Fruit fly (Drosophila melanogaster): Measurements from ENCODE around the gene Act5C.

Gene Act5C

DNA sequence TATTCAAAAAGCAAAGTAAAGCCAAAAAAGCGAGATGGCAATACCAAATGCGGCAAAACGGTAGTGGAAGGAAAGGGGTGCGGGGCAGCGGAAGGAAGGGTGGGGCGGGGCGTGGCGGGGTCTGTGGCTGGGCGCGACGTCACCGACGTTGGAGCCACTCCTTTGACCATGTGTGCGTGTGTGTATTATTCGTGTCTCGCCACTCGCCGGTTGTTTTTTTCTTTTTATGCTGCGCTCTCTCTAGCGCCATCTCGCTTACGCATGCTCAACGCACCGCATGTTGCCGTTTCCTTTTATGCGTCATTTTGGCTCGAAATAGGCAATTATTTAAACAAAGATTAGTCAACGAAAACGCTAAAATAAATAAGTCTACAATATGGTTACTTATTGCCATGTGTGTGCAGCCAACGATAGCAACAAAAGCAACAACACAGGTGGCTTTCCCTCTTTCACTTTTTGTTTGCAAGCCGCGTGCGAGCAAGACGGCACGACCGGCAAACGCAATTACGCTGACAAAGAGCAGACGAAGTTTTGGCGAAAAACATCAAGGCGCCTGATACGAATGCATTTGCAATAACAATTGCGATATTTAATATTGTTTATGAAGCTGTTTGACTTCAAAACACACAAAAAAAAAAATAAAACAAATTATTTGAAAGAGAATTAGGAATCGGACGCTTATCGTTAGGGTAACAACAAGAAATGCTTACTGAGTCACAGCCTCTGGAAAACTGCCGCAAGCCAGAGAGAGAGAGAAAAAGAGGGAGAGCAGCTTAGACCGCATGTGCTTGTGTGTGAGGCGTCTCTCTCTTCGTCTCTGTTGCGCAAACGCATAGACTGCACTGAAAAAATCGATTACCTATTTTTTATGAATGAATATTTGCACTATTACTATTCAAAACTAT is 1.2 kb upstream of the Act5C start (continued):
- TF ChIP-seq gem (tag; optimal IDR thresholded peaks at IDR 0.05) (no peak), CG10543 (GFP tag; optimal IDR thresholded peaks at IDR 0.05) (peak; percentile 77), seq (GFP tag; IDR thresholded peaks at IDR 0.05) (no peak), CG4424 (GFP tag; optimal IDR thresholded peaks at IDR 0.05) (no peak), klu (GFP tag; IDR thresholded peaks at IDR 0.05) (no peak), CG6654 (GFP tag; optimal IDR thresholded peaks at IDR 0.05) (no peak), CG10959 (GFP tag; IDR thresholded peaks at IDR 0.05) (no peak), caup (GFP tag; optimal IDR thresholded peaks at IDR 0.05; ENCODE audit: severe bottlenecking) (peak; percentile 14), CG4617 (GFP tag; optimal IDR thresholded peaks at IDR 0.05; ENCODE audit: borderline replicate concordance) (no peak), zfh2 (GFP tag; optimal IDR thresholded peaks at IDR 0.05) (no peak), dan (GFP tag; IDR thresholded peaks at IDR 0.05) (no peak), CG10147 (GFP tag; optimal IDR thresholded peaks at IDR 0.05) (no peak), CG7786 (GFP tag; optimal IDR thresholded peaks at IDR 0.05) (no peak), tll (GFP tag; optimal IDR thresholded peaks at IDR 0.05) (peak in 1 of 2 experiments; percentile 16), dm (GFP tag; optimal IDR thresholded peaks at IDR 0.05) (no peak), CG30403 (GFP tag; optimal IDR thresholded peaks at IDR 0.05) (no peak), Lpt (GFP tag; optimal IDR thresholded peaks at IDR 0.05) (no peak), CG11456 (GFP tag; IDR thresholded peaks at IDR 0.05) (no peak), CG42726 (GFP tag; IDR thresholded peaks at IDR 0.05; ENCODE audit: partially characterized antibody) (peak; percentile 44; the same call in 1 of the 2 replicates), CG10267 (tag; optimal IDR thresholded peaks at IDR 0.05) (no peak), CG7271 (tag; optimal IDR thresholded peaks at IDR 0.05) (no peak), CG4282 (GFP tag; optimal IDR thresholded peaks at IDR 0.05) (no peak), pnt (GFP tag; optimal IDR thresholded peaks at IDR 0.05) (no peak), CG31388 (GFP tag; optimal IDR thresholded peaks at IDR 0.05) (no peak), row (GFP tag; IDR thresholded peaks at IDR 0.05) (peak; percentile 28; the same call in 2 of the 3 replicates), tgo (GFP tag; IDR thresholded peaks at IDR 0.05) (no peak), CG12299 (tag; optimal IDR thresholded peaks at IDR 0.05) (peak; percentile 15), CG4730 (GFP tag; IDR thresholded peaks at IDR 0.05) (no peak), ara (GFP tag; IDR thresholded peaks at IDR 0.05) (no peak), stwl (tag; optimal IDR thresholded peaks at IDR 0.05) (no peak), CG16863 (GFP tag; optimal IDR thresholded peaks at IDR 0.05) (no peak), Max (GFP tag; optimal IDR thresholded peaks at IDR 0.05) (no peak), Hsf (GFP tag; optimal IDR thresholded peaks at IDR 0.05) (no peak), CG30431 (GFP tag; optimal IDR thresholded peaks at IDR 0.05) (no peak), CoRest (tag; optimal IDR thresholded peaks at IDR 0.05) (no peak), CG15479 (GFP tag; optimal IDR thresholded peaks at IDR 0.05) (no peak), CG11093 (GFP tag; IDR thresholded peaks at IDR 0.05) (no peak; the same call in 2 of the 3 replicates), CG13894 (tag; optimal IDR thresholded peaks at IDR 0.05) (peak; percentile 68), Lhr (GFP tag; optimal IDR thresholded peaks at IDR 0.05) (no peak), nerfin-2 (GFP tag; IDR thresholded peaks at IDR 0.05; ENCODE audit: partially characterized antibody) (no peak), CG8359 (GFP tag; optimal IDR thresholded peaks at IDR 0.05; ENCODE audit: borderline replicate concordance) (no peak)

All from whole organism, embryonic.